Worm (Caenorhabditis elegans) whole organism, young adult: ENCODE measurements around the gene picc-1.

Experiments
- B0019.2 ChIP-seq: fragments of 200-800 bp; sonication (Bioruptor generic); conservative IDR thresholded peaks from 2 replicates; pipeline ENCODE4 v1.3.6; 2022; ENCODE audit warnings: missing genetic modification reagents, missing genetic modification characterization, missing compliant biosample characterization
- F49E8.2 ChIP-seq: sonication (generic microtip); optimal IDR thresholded peaks from 3 replicates; lab custom pipeline; 2017; ENCODE audit warnings: missing genetic modification characterization, mild to moderate bottlenecking, missing compliant biosample characterization, antibody characterized with exemption, moderate library complexity; ENCODE audit not compliant: insufficient read depth
- F55B11.4 ChIP-seq: sonication (generic microtip); optimal IDR thresholded peaks from 2 replicates; lab custom pipeline; 2016; ENCODE audit warnings: missing compliant biosample characterization, missing genetic modification characterization, borderline replicate concordance; ENCODE audit not compliant: insufficient read depth
- F57A8.1 ChIP-seq: fragments of 200-800 bp; sonication (Bioruptor generic); optimal IDR thresholded peaks from 2 replicates; lab custom pipeline; 2018; ENCODE audit warnings: mild to moderate bottlenecking, missing genetic modification characterization, moderate library complexity, missing compliant biosample characterization
- F57C9.4 ChIP-seq: sonication (generic microtip); optimal IDR thresholded peaks from 2 replicates; lab custom pipeline; 2017; ENCODE audit warnings: mild to moderate bottlenecking, missing genetic modification characterization, missing compliant biosample characterization
- K11D2.4 ChIP-seq: fragments of 200-800 bp; sonication (Bioruptor generic); IDR thresholded peaks from 2 replicates; pipeline ENCODE4 v1.3.6; 2022; ENCODE audit warnings: missing genetic modification reagents, missing genetic modification characterization, missing compliant biosample characterization
- K12H6.12 ChIP-seq: fragments of 200-800 bp; sonication (Bioruptor generic); optimal IDR thresholded peaks from 2 replicates; lab custom pipeline; 2018; ENCODE audit warnings: mild to moderate bottlenecking, missing genetic modification characterization, missing compliant biosample characterization
- T26A5.8 ChIP-seq: sonication (generic microtip); optimal IDR thresholded peaks from 2 replicates; lab custom pipeline; 2016; ENCODE audit warnings: missing genetic modification characterization, missing compliant biosample characterization
- atf-7 ChIP-seq: sonication (generic microtip); optimal IDR thresholded peaks from 2 replicates; lab custom pipeline; 2017; ENCODE audit warnings: mild to moderate bottlenecking, missing genetic modification characterization, missing compliant biosample characterization
- athp-1 ChIP-seq: sonication (generic microtip); optimal IDR thresholded peaks from 2 replicates; lab custom pipeline; 2017; ENCODE audit warnings: mild to moderate bottlenecking, missing genetic modification characterization, missing compliant biosample characterization
- attf-3 ChIP-seq: fragments of 200-800 bp; sonication (Bioruptor generic); conservative IDR thresholded peaks from 2 replicates; pipeline ENCODE4 v1.3.6; 2022; ENCODE audit warnings: missing genetic modification reagents, missing genetic modification characterization, missing compliant biosample characterization
- ceh-40 ChIP-seq: fragments of 200-800 bp; sonication (Bioruptor generic); IDR thresholded peaks from 2 replicates; pipeline ENCODE4 v1.3.6; 2022; ENCODE audit warnings: missing genetic modification characterization, missing compliant biosample characterization
- ceh-79 ChIP-seq: sonication (generic microtip); optimal IDR thresholded peaks from 2 replicates; lab custom pipeline; 2017; ENCODE audit warnings: mild to moderate bottlenecking, missing genetic modification characterization, missing compliant biosample characterization
- die-1 ChIP-seq: sonication (generic microtip); optimal IDR thresholded peaks from 2 replicates; lab custom pipeline; 2016; ENCODE audit warnings: missing genotype, mild to moderate bottlenecking, missing genetic modification characterization, missing compliant biosample characterization
- dpff-1 ChIP-seq: sonication (generic microtip); optimal IDR thresholded peaks from 2 replicates; lab custom pipeline; 2017; ENCODE audit warnings: mild to moderate bottlenecking, missing genetic modification characterization, missing compliant biosample characterization
- egrh-3 ChIP-seq: fragments of 200-800 bp; sonication (Bioruptor generic); IDR thresholded peaks from 2 replicates; pipeline ENCODE4 v1.3.6; 2022; ENCODE audit warnings: missing genetic modification reagents, missing genetic modification characterization, missing compliant biosample characterization
- ets-4 ChIP-seq: fragments of 200-800 bp; sonication (Bioruptor generic); optimal IDR thresholded peaks from 2 replicates; lab custom pipeline; 2018; ENCODE audit warnings: mild to moderate bottlenecking, missing genetic modification characterization, missing compliant biosample characterization
- gei-17 ChIP-seq: fragments of 200-800 bp; sonication (Bioruptor generic); optimal IDR thresholded peaks from 2 replicates; lab custom pipeline; 2018; ENCODE audit warnings: mild to moderate bottlenecking, missing genetic modification characterization, missing compliant biosample characterization
- hrde-1 ChIP-seq: sonication (generic microtip); optimal IDR thresholded peaks from 2 replicates; lab custom pipeline; 2016; ENCODE audit warnings: missing genetic modification characterization, mild to moderate bottlenecking, missing compliant biosample characterization, moderate library complexity, missing genotype, missing genetic modification reagents, borderline replicate concordance
- lag-1 ChIP-seq: fragments of 200-800 bp; sonication (Bioruptor generic); IDR thresholded peaks from 2 replicates; pipeline ENCODE4 v1.3.6; 2022; ENCODE audit warnings: missing genetic modification reagents, missing genetic modification characterization, missing compliant biosample characterization
- let-526 ChIP-seq: fragments of 200-800 bp; sonication (Bioruptor generic); IDR thresholded peaks from 2 replicates; pipeline ENCODE4 v1.3.6; 2022; ENCODE audit warnings: missing genetic modification reagents, missing genetic modification characterization, missing compliant biosample characterization
- let-607 ChIP-seq, 2 experiments: fragments of 200-800 bp in 1 of 2; sonication (Bioruptor generic) in 1 of 2; sonication (generic microtip) in 1 of 2; optimal IDR thresholded peaks; 2 replicates each; lab custom pipeline; 2016 to 2018; ENCODE audit warnings: mild to moderate bottlenecking in 2 of 2, missing compliant biosample characterization in 2 of 2, missing genetic modification characterization in 2 of 2, moderate library complexity in 2 of 2, missing genotype in 1 of 2
- lin-26 ChIP-seq: fragments of 200-800 bp; sonication (Bioruptor generic); IDR thresholded peaks from 2 replicates; pipeline ENCODE4 v1.3.6; 2022; ENCODE audit warnings: missing genetic modification reagents, missing genetic modification characterization, missing compliant biosample characterization
- lin-54 ChIP-seq: fragments of 200-800 bp; sonication (Bioruptor generic); optimal IDR thresholded peaks from 2 replicates; lab custom pipeline; 2018; ENCODE audit warnings: mild to moderate bottlenecking, missing genetic modification characterization, missing compliant biosample characterization
- lir-1 ChIP-seq: fragments of 200-800 bp; sonication (Bioruptor generic); conservative IDR thresholded peaks from 2 replicates; pipeline ENCODE4 v1.3.6; 2022; ENCODE audit warnings: missing genetic modification reagents, missing genetic modification characterization, missing compliant biosample characterization
- madf-3 ChIP-seq: fragments of 200-800 bp; sonication (Bioruptor generic); IDR thresholded peaks from 2 replicates; pipeline ENCODE4 v1.3.6; 2022; ENCODE audit warnings: missing genetic modification reagents, missing genetic modification characterization, missing compliant biosample characterization
- mxl-1 ChIP-seq: sonication (generic microtip); optimal IDR thresholded peaks from 2 replicates; lab custom pipeline; 2016; ENCODE audit warnings: missing genetic modification characterization, missing compliant biosample characterization
- nfya-2 ChIP-seq: fragments of 200-800 bp; sonication (Bioruptor generic); IDR thresholded peaks from 2 replicates; pipeline ENCODE4 v1.3.6; 2022; ENCODE audit warnings: missing genetic modification reagents, missing genetic modification characterization, missing compliant biosample characterization
- nfyb-1 ChIP-seq: fragments of 200-800 bp; sonication (Bioruptor generic); IDR thresholded peaks from 2 replicates; pipeline ENCODE4 v1.3.6; 2022; ENCODE audit warnings: missing genetic modification reagents, missing genetic modification characterization, missing compliant biosample characterization
- nhr-179 ChIP-seq: sonication (generic microtip); optimal IDR thresholded peaks from 2 replicates; lab custom pipeline; 2016; ENCODE audit warnings: mild to moderate bottlenecking, missing genetic modification characterization, missing compliant biosample characterization
- nhr-27 ChIP-seq: fragments of 200-800 bp; sonication (Bioruptor generic); optimal IDR thresholded peaks from 2 replicates; lab custom pipeline; 2018; ENCODE audit warnings: mild to moderate bottlenecking, missing genetic modification characterization, moderate library complexity, missing compliant biosample characterization
- rcor-1 ChIP-seq: fragments of 200-800 bp; sonication (Bioruptor generic); IDR thresholded peaks from 2 replicates; pipeline ENCODE4 v1.3.6; 2022; ENCODE audit warnings: missing genetic modification reagents, missing genetic modification characterization, missing compliant biosample characterization
- rec-8 ChIP-seq, 2 experiments: sonication (generic microtip); optimal IDR thresholded peaks; 2 replicates each; lab custom pipeline; 2016; ENCODE audit warnings: mild to moderate bottlenecking in 2 of 2, missing genetic modification characterization in 2 of 2, missing genetic modification reagents in 2 of 2, missing genotype in 2 of 2, missing biosample characterization in 1 of 2, missing compliant biosample characterization in 1 of 2, moderate library complexity in 1 of 2
- sea-2 ChIP-seq: fragments of 200-800 bp; sonication (Bioruptor generic); IDR thresholded peaks from 2 replicates; pipeline ENCODE4 v1.3.6; 2022; ENCODE audit warnings: missing genetic modification characterization, missing compliant biosample characterization
- snpc-1.1 ChIP-seq: sonication (generic microtip); optimal IDR thresholded peaks from 2 replicates; lab custom pipeline; 2017; ENCODE audit warnings: missing genetic modification characterization, mild to moderate bottlenecking, missing compliant biosample characterization, antibody characterized with exemption, moderate library complexity, missing genotype, missing genetic modification reagents; ENCODE audit not compliant: insufficient read depth
- snpc-1.3 ChIP-seq: sonication (generic microtip); optimal IDR thresholded peaks from 2 replicates; lab custom pipeline; 2017; ENCODE audit warnings: missing genetic modification characterization, mild to moderate bottlenecking, missing compliant biosample characterization, antibody characterized with exemption, moderate library complexity, missing genotype, missing genetic modification reagents; ENCODE audit not compliant: insufficient read depth
- sptf-2 ChIP-seq: fragments of 200-800 bp; sonication (Bioruptor generic); optimal IDR thresholded peaks from 2 replicates; lab custom pipeline; 2018; ENCODE audit warnings: mild to moderate bottlenecking, missing genetic modification characterization, missing compliant biosample characterization
- tbp1 ChIP-seq: fragments of 200-800 bp; sonication (Bioruptor generic); optimal IDR thresholded peaks from 2 replicates; lab custom pipeline; 2018; ENCODE audit warnings: mild to moderate bottlenecking, missing genetic modification characterization, missing compliant biosample characterization
- tlf-1 ChIP-seq: fragments of 200-800 bp; sonication (Bioruptor generic); optimal IDR thresholded peaks from 2 replicates; lab custom pipeline; 2018; ENCODE audit warnings: mild to moderate bottlenecking, missing genetic modification characterization, missing compliant biosample characterization
- xnd-1 ChIP-seq: sonication (generic microtip); optimal IDR thresholded peaks from 2 replicates; lab custom pipeline; 2016; ENCODE audit warnings: missing genotype, missing genetic modification reagents, missing genetic modification characterization, missing compliant biosample characterization
- zim-3 ChIP-seq: sonication (generic microtip); optimal IDR thresholded peaks from 2 replicates; lab custom pipeline; 2017; ENCODE audit warnings: mild to moderate bottlenecking, missing genetic modification characterization, moderate library complexity, missing compliant biosample characterization
- ztf-18 ChIP-seq: sonication (generic microtip); optimal IDR thresholded peaks from 2 replicates; lab custom pipeline; 2016; ENCODE audit warnings: missing genotype, mild to moderate bottlenecking, missing genetic modification characterization, missing compliant biosample characterization
- ztf-6 ChIP-seq: fragments of 200-800 bp; sonication (Bioruptor generic); IDR thresholded peaks from 2 replicates; pipeline ENCODE4 v1.3.6; 2022; ENCODE audit warnings: missing genetic modification reagents, missing genetic modification characterization, missing compliant biosample characterization

Gene picc-1

ce11 chrV:5991490-5992069 is 27.2 kb upstream of the picc-1 start (continued):
- peak; percentile 58 to 87 for TF ChIP-seq let-607 (tag; optimal IDR thresholded peaks at IDR 0.05; lab: Kevin White, UChicago)
- no peak for TF ChIP-seq nfyb-1
- TF ChIP-seq B0019.2 (GFP tag; lab: Robert Waterston, UW), result no peak
- no peak for TF ChIP-seq attf-3 (GFP tag; lab: Robert Waterston, UW)
- no peak for TF ChIP-seq rcor-1 (GFP tag; lab: Robert Waterston, UW)
- TF ChIP-seq sptf-2, result no peak
- no peak for TF ChIP-seq gei-17 (GFP tag; lab: Kevin White, UChicago)
- no peak for TF ChIP-seq ztf-6 (GFP tag; lab: Robert Waterston, UW)
- TF ChIP-seq, all 124 proteins: peak for 10

- TF ChIP-seq die-1 (tag; lab: Kevin White, UChicago) (no peak), F57A8.1 (GFP tag; lab: Kevin White, UChicago) (no peak), nhr-27 (tag; lab: Kevin White, UChicago) (no peak), F49E8.2 (tag; lab: Kevin White, UChicago) (no peak), ets-4 (GFP tag; lab: Kevin White, UChicago) (no peak), nfya-2 (GFP tag; lab: Robert Waterston, UW) (no peak), lin-26 (GFP tag; lab: Robert Waterston, UW) (no peak), ceh-79 (no peak), rcor-1 (GFP tag; lab: Robert Waterston, UW) (no peak), T26A5.8 (tag; lab: Kevin White, UChicago) (no peak), let-607 (tag; optimal IDR thresholded peaks at IDR 0.05; lab: Kevin White, UChicago) (no peak), lag-1 (no peak), lir-1 (GFP tag; lab: Robert Waterston, UW) (no peak), ztf-18 (tag; lab: Kevin White, UChicago) (no peak)
These were observed 23.2 kb upstream of the picc-1 start for ce11 chrV:5995598-5995997.

- TF ChIP-seq gei-17 (GFP tag; lab: Kevin White, UChicago) (no peak), athp-1 (tag; lab: Kevin White, UChicago) (no peak), tbp1 (GFP tag; lab: Kevin White, UChicago) (no peak), die-1 (tag; lab: Kevin White, UChicago) (no peak), K12H6.12 (no peak), snpc-1.1 (tag; lab: Kevin White, UChicago) (no peak), F55B11.4 (no peak), K11D2.4 (no peak), dpff-1 (no peak), nfya-2 (GFP tag; lab: Robert Waterston, UW) (no peak), nhr-179 (tag; lab: Kevin White, UChicago) (no peak), tlf-1 (GFP tag; lab: Kevin White, UChicago) (peak; percentile 7), hrde-1 (tag; lab: Kevin White, UChicago) (no peak), lir-1 (GFP tag; lab: Robert Waterston, UW) (peak; percentile 26; the same call in 1 of the 2 replicates), ceh-79 (no peak), atf-7 (tag; lab: Kevin White, UChicago) (no peak), rec-8 (tag; optimal IDR thresholded peaks at IDR 0.05; lab: Kevin White, UChicago) (no peak), mxl-1 (no peak), let-607 (tag; optimal IDR thresholded peaks at IDR 0.05; lab: Kevin White, UChicago) (no peak), lin-54 (GFP tag; lab: Kevin White, UChicago) (peak; percentile 68), madf-3 (GFP tag; lab: Robert Waterston, UW) (peak; percentile 66; the same call in 1 of the 2 replicates), F57C9.4 (tag; lab: Kevin White, UChicago) (no peak), snpc-1.3 (peak; percentile 5), let-526 (GFP tag; lab: Robert Waterston, UW) (no peak), egrh-3 (GFP tag; lab: Robert Waterston, UW) (no peak), zim-3 (no peak), ztf-18 (tag; lab: Kevin White, UChicago) (no peak), ceh-40 (GFP tag; lab: Robert Waterston, UW) (no peak), sea-2 (GFP tag; lab: Robert Waterston, UW) (no peak), xnd-1 (tag; lab: Kevin White, UChicago) (peak; percentile 96)
These were observed 22.7 kb upstream of the picc-1 start, which contains the start of gene cpg-4 for ce11 chrV:5996114-5996513. TSS of gene cpg-4 (plus strand) at chrV:5996416.
